Worm (Caenorhabditis elegans) whole organism, L4 larva: ENCODE data around the gene C45G9.4.

Source experiments
- F26F4.8 ChIP-seq: fragments of 200-800 bp; sonication (Bioruptor generic); conservative IDR thresholded peaks from 2 replicates; pipeline ENCODE4 v1.3.6; 2022; ENCODE audit warnings: missing genetic modification characterization, missing compliant biosample characterization
- F44E2.7 ChIP-seq: fragments of 200-800 bp; sonication (Bioruptor generic); IDR thresholded peaks from 2 replicates; pipeline ENCODE4 v2.1.2; 2022; ENCODE audit warnings: missing genetic modification characterization, missing compliant biosample characterization
- F49E8.2 ChIP-seq: sonication (generic microtip); optimal IDR thresholded peaks from 2 replicates; lab custom pipeline; 2016; ENCODE audit warnings: missing compliant biosample characterization, mild to moderate bottlenecking, missing genetic modification characterization, borderline replicate concordance
- R02D3.7 ChIP-seq: fragments of 150-350 bp; sonication (generic microtip); optimal IDR thresholded peaks from 3 replicates; lab custom pipeline; 2014; ENCODE audit warnings: missing biosample characterization, missing genetic modification characterization
- T26A8.4 ChIP-seq: fragments of 200-800 bp; sonication (Bioruptor generic); IDR thresholded peaks from 2 replicates; pipeline ENCODE4 v1.3.6; 2022; ENCODE audit warnings: missing genetic modification characterization, missing compliant biosample characterization
- Y105C5A.15 ChIP-seq: fragments of 200-800 bp; sonication (Bioruptor generic); IDR thresholded peaks from 2 replicates; pipeline ENCODE4 v1.3.6; 2022; ENCODE audit warnings: missing genetic modification characterization, missing compliant biosample characterization
- Y75B8A.6 ChIP-seq: fragments of 200-800 bp; sonication (Bioruptor generic); IDR thresholded peaks from 2 replicates; pipeline ENCODE4 v1.3.6; 2022; ENCODE audit warnings: missing genetic modification reagents, missing genetic modification characterization, missing compliant biosample characterization
- ZK546.5 ChIP-seq, 2 experiments: sonication (generic microtip); optimal IDR thresholded peaks; 2 replicates each; lab custom pipeline; 2017; ENCODE audit warnings: missing biosample characterization in 2 of 2, missing genetic modification characterization in 2 of 2
- aha-1 ChIP-seq: fragments of 150-350 bp; peaks from one replicate; lab custom pipeline; 2014; ENCODE audit warnings: missing biosample characterization, missing genetic modification characterization
- aly-2 ChIP-seq: sonication (generic microtip); optimal IDR thresholded peaks from 2 replicates; lab custom pipeline; 2018; ENCODE audit warnings: missing biosample characterization, missing genetic modification characterization
- ama-1 ChIP-seq: fragments of 150-350 bp; optimal IDR thresholded peaks from 2 replicates; lab custom pipeline; 2014; ENCODE audit warnings: inconsistent platforms, mixed read lengths
- arid-1 ChIP-seq: fragments of 200-800 bp; sonication (Bioruptor generic); conservative IDR thresholded peaks from 2 replicates; pipeline ENCODE4 v1.3.6; 2022; ENCODE audit warnings: missing genetic modification reagents, missing genetic modification characterization, missing compliant biosample characterization
- ceh-20 ChIP-seq: fragments of 200-800 bp; sonication (Bioruptor generic); IDR thresholded peaks from 2 replicates; pipeline ENCODE4 v1.3.6; 2022; ENCODE audit warnings: missing genetic modification reagents, missing genetic modification characterization, missing compliant biosample characterization
- ces-1 ChIP-seq: fragments of 150-350 bp; sonication (generic microtip); optimal IDR thresholded peaks from 4 replicates; lab custom pipeline; 2014; ENCODE audit warnings: missing biosample characterization, missing genetic modification reagents, missing genetic modification characterization
- ctbp-1 ChIP-seq: fragments of 200-800 bp; sonication (Bioruptor generic); IDR thresholded peaks from 2 replicates; pipeline ENCODE4 v1.3.6; 2022; ENCODE audit warnings: missing genetic modification reagents, missing genetic modification characterization, missing compliant biosample characterization
- daf-12 ChIP-seq: fragments of 150-350 bp; optimal IDR thresholded peaks from 2 replicates; lab custom pipeline; 2014; ENCODE audit warnings: missing biosample characterization, missing genetic modification reagents, missing genetic modification characterization
- dmd-6 ChIP-seq: fragments of 200-800 bp; sonication (Bioruptor generic); IDR thresholded peaks from 2 replicates; pipeline ENCODE4 v1.3.6; 2022; ENCODE audit warnings: missing genetic modification reagents, missing genetic modification characterization, missing compliant biosample characterization
- dmd-9 ChIP-seq: fragments of 200-800 bp; sonication (Bioruptor generic); IDR thresholded peaks from 2 replicates; pipeline ENCODE4 v1.3.6; 2022; ENCODE audit warnings: missing genetic modification reagents, missing genetic modification characterization, missing compliant biosample characterization
- duxl-1 ChIP-seq: sonication (generic microtip); optimal IDR thresholded peaks from 2 replicates; lab custom pipeline; 2016; ENCODE audit warnings: mild to moderate bottlenecking, missing genetic modification characterization, moderate library complexity, missing compliant biosample characterization; ENCODE audit not compliant: poor library complexity
- egl-43 ChIP-seq: fragments of 200-800 bp; sonication (Bioruptor generic); IDR thresholded peaks from 2 replicates; pipeline ENCODE4 v1.3.6; 2022; ENCODE audit warnings: missing genetic modification reagents, missing genetic modification characterization, missing compliant biosample characterization
- gei-8 ChIP-seq: fragments of 200-800 bp; sonication (Bioruptor generic); optimal IDR thresholded peaks from 2 replicates; lab custom pipeline; 2018; ENCODE audit warnings: mild to moderate bottlenecking, missing genetic modification characterization, missing compliant biosample characterization
- lim-7 ChIP-seq: fragments of 200-800 bp; sonication (Bioruptor generic); IDR thresholded peaks from 2 replicates; pipeline ENCODE4 v1.3.6; 2022; ENCODE audit warnings: missing genetic modification characterization, missing compliant biosample characterization
- lin-1 ChIP-seq: fragments of 200-800 bp; sonication (Bioruptor generic); IDR thresholded peaks from 2 replicates; pipeline ENCODE4 v1.3.6; 2022; ENCODE audit warnings: missing genetic modification reagents, missing genetic modification characterization, missing compliant biosample characterization
- lin-13 ChIP-seq: fragments of 150-350 bp; optimal IDR thresholded peaks from 2 replicates; lab custom pipeline; 2014; ENCODE audit warnings: missing biosample characterization, missing genetic modification reagents, missing genetic modification characterization
- lir-3 ChIP-seq: sonication (generic microtip); optimal IDR thresholded peaks from 2 replicates; lab custom pipeline; 2016; ENCODE audit warnings: mild to moderate bottlenecking, missing genetic modification characterization, missing compliant biosample characterization
- madf-5 ChIP-seq, 2 experiments: fragments of 200-800 bp; sonication (Bioruptor generic); IDR thresholded peaks; 2 replicates each; pipeline ENCODE4 v1.3.6; 2022; ENCODE audit warnings: missing compliant biosample characterization in 2 of 2, missing genetic modification characterization in 2 of 2
- mes-2 ChIP-seq: sonication (generic microtip); optimal IDR thresholded peaks from 2 replicates; lab custom pipeline; 2016; ENCODE audit warnings: missing genotype, mild to moderate bottlenecking, missing genetic modification characterization, missing compliant biosample characterization; ENCODE audit not compliant: poor library complexity, severe bottlenecking
- mxl-2 ChIP-seq: fragments of 200-800 bp; sonication (Bioruptor generic); conservative IDR thresholded peaks from 2 replicates; pipeline ENCODE4 v1.3.6; 2022; ENCODE audit warnings: missing genetic modification reagents, missing genetic modification characterization, missing compliant biosample characterization
- mxl-3 ChIP-seq: fragments of 200-800 bp; sonication (Bioruptor generic); optimal IDR thresholded peaks from 2 replicates; lab custom pipeline; 2018; ENCODE audit warnings: mild to moderate bottlenecking, missing genetic modification characterization, missing compliant biosample characterization
- nhr-10 ChIP-seq: fragments of 150-350 bp; optimal IDR thresholded peaks from 2 replicates; lab custom pipeline; 2014; ENCODE audit warnings: missing biosample characterization, missing genetic modification characterization
- nhr-102 ChIP-seq: sonication (generic microtip); optimal IDR thresholded peaks from 2 replicates; lab custom pipeline; 2016; ENCODE audit warnings: mild to moderate bottlenecking, missing genetic modification characterization, moderate library complexity, missing compliant biosample characterization
- nhr-111 ChIP-seq: fragments of 200-800 bp; sonication (Bioruptor generic); optimal IDR thresholded peaks from 2 replicates; lab custom pipeline; 2018; ENCODE audit warnings: mild to moderate bottlenecking, missing genetic modification characterization, missing compliant biosample characterization
- nhr-25 ChIP-seq: sonication (generic microtip); optimal IDR thresholded peaks from 2 replicates; lab custom pipeline; 2017; ENCODE audit warnings: missing genetic modification characterization, mild to moderate bottlenecking, missing compliant biosample characterization, antibody characterized with exemption, moderate library complexity, borderline replicate concordance; ENCODE audit not compliant: insufficient read depth
- nhr-48 ChIP-seq: sonication (generic microtip); optimal IDR thresholded peaks from 2 replicates; lab custom pipeline; 2016; ENCODE audit warnings: mild to moderate bottlenecking, missing genetic modification characterization, missing compliant biosample characterization
- nhr-6 ChIP-seq: fragments of 150-350 bp; optimal IDR thresholded peaks from 2 replicates; lab custom pipeline; 2014; ENCODE audit warnings: missing biosample characterization, missing genetic modification characterization
- nhr-76 ChIP-seq: fragments of 150-350 bp; optimal IDR thresholded peaks from 2 replicates; lab custom pipeline; 2014; ENCODE audit warnings: missing biosample characterization, missing genetic modification characterization
- pha-4 ChIP-seq, 2 experiments: fragments of 150-350 bp in 1 of 2; fragments of 200-800 bp in 1 of 2; sonication (Bioruptor generic) in 1 of 2; IDR thresholded peaks in 1 of 2; optimal IDR thresholded peaks in 1 of 2; 2 replicates each; pipeline versions ENCODE4 v1.3.6 to Lab custom; 2014 to 2022; ENCODE audit warnings: missing genetic modification characterization in 2 of 2, missing genetic modification reagents in 2 of 2, missing biosample characterization in 1 of 2, missing compliant biosample characterization in 1 of 2
- pqm-1 ChIP-seq: sonication (generic microtip); optimal IDR thresholded peaks from 2 replicates; lab custom pipeline; 2017; ENCODE audit warnings: missing biosample characterization, missing genetic modification characterization
- rbr-2 ChIP-seq: sonication (generic microtip); optimal IDR thresholded peaks from 2 replicates; lab custom pipeline; 2016; ENCODE audit warnings: missing genotype, missing genetic modification characterization, missing compliant biosample characterization
- saeg-2 ChIP-seq: fragments of 200-800 bp; sonication (Bioruptor generic); IDR thresholded peaks from 2 replicates; pipeline ENCODE4 v1.3.6; 2022; ENCODE audit warnings: missing genetic modification reagents, missing genetic modification characterization, missing compliant biosample characterization
- sdz-12 ChIP-seq: fragments of 200-800 bp; sonication (Bioruptor generic); optimal IDR thresholded peaks from 2 replicates; lab custom pipeline; 2018; ENCODE audit warnings: mild to moderate bottlenecking, missing genetic modification characterization, missing compliant biosample characterization
- skn-1 ChIP-seq: fragments of 150-350 bp; optimal IDR thresholded peaks from 2 replicates; lab custom pipeline; 2014; ENCODE audit warnings: missing biosample characterization, missing genetic modification characterization
- snpc-1.2 ChIP-seq: fragments of 200-800 bp; sonication (Bioruptor generic); IDR thresholded peaks from 2 replicates; pipeline ENCODE4 v1.3.6; 2022; ENCODE audit warnings: missing genetic modification reagents, missing genetic modification characterization, missing compliant biosample characterization
- spr-1 ChIP-seq: sonication (generic microtip); optimal IDR thresholded peaks from 2 replicates; lab custom pipeline; 2016; ENCODE audit warnings: mild to moderate bottlenecking, missing genetic modification characterization, missing compliant biosample characterization
- tra-1 ChIP-seq: fragments of 200-800 bp; sonication (Bioruptor generic); IDR thresholded peaks from 2 replicates; pipeline ENCODE4 v1.3.6; 2022; ENCODE audit warnings: missing genetic modification reagents, missing genetic modification characterization, missing compliant biosample characterization
- unc-130 ChIP-seq: sonication (generic microtip); optimal IDR thresholded peaks from 2 replicates; lab custom pipeline; 2016; ENCODE audit warnings: missing genetic modification reagents, missing genetic modification characterization, missing compliant biosample characterization
- vab-7 ChIP-seq: fragments of 200-800 bp; sonication (Bioruptor generic); IDR thresholded peaks from 2 replicates; pipeline ENCODE4 v1.3.6; 2022; ENCODE audit warnings: missing genetic modification reagents, missing genetic modification characterization, missing compliant biosample characterization
- zag-1 ChIP-seq: fragments of 150-350 bp; optimal IDR thresholded peaks from 2 replicates; lab custom pipeline; 2014; ENCODE audit warnings: missing biosample characterization, missing genetic modification characterization
- zfp-2 ChIP-seq: sonication (generic microtip); optimal IDR thresholded peaks from 2 replicates; lab custom pipeline; 2016; ENCODE audit warnings: mild to moderate bottlenecking, missing genetic modification characterization, missing compliant biosample characterization
- zfp-3 ChIP-seq: fragments of 200-800 bp; sonication (Bioruptor generic); conservative IDR thresholded peaks from 2 replicates; pipeline ENCODE4 v1.3.6; 2022; ENCODE audit warnings: missing genetic modification reagents, missing genetic modification characterization, missing compliant biosample characterization
- ztf-7 ChIP-seq: fragments of 150-350 bp; optimal IDR thresholded peaks from 2 replicates; lab custom pipeline; 2014; ENCODE audit warnings: missing biosample characterization, missing genetic modification characterization

C45G9.4 gene

DNA sequence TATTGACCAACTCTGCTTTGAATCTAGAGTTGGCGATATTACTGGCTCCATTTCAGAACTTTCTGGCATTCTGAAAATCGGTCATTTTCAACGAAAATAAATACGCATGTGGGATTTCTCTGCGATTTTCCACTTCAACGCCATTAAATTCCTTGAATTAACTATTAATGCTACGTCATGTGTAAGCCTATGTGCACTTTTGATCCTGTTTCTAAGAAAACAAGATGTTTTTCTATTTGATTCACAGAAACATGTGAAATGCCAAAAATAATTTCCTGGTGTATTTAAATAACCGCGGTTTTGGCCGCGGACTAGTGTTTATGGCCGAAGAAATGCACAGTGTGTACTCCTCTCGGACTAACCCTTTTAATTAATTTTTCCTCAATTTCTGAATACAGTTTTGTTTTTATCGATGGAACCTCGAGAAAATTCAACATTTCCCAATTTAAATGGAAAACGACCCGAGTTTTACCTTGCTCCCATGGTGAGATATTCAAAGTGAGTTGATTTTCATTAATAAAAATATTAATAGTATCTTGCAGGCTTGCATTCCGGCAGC, 6.2 kb downstream of the C45G9.4 start, which contains the start of the genes C45G9.11 and C45G9.2 (continued):
- TF ChIP-seq ZK546.5 (tag; optimal IDR thresholded peaks at IDR 0.05; lab: Kevin White, UChicago) (no peak), F44E2.7 (GFP tag; lab: Robert Waterston, UW) (no peak), ctbp-1 (GFP tag; lab: Robert Waterston, UW) (0 out of 2 replicates have a peak, but pooled peaks have one; percentile 12), dmd-6 (GFP tag; lab: Robert Waterston, UW) (peak; percentile 54; the same call in 1 of the 2 replicates), mxl-2 (no peak), ama-1 (lab: Kevin White, UChicago) (no peak), spr-1 (no peak), aha-1 (tag; lab: Kevin White, UChicago) (no peak), nhr-111 (GFP tag; lab: Kevin White, UChicago) (no peak), duxl-1 (tag; lab: Kevin White, UChicago) (peak; percentile 35), ztf-7 (peak; percentile 24), pqm-1 (tag; lab: Kevin White, UChicago) (no peak), arid-1 (GFP tag; lab: Robert Waterston, UW) (no peak), lin-1 (GFP tag; lab: Robert Waterston, UW) (no peak), rbr-2 (tag; lab: Kevin White, UChicago) (peak; percentile 49), Y105C5A.15 (no peak), saeg-2 (GFP tag; lab: Robert Waterston, UW) (no peak), nhr-6 (tag; lab: Kevin White, UChicago) (peak; percentile 46), nhr-76 (tag; lab: Kevin White, UChicago) (no peak), daf-12 (no peak), lin-13 (GFP tag; lab: Kevin White, UChicago) (peak; percentile 18), zfp-2 (no peak), lim-7 (GFP tag; lab: Robert Waterston, UW) (no peak), tra-1 (GFP tag; lab: Robert Waterston, UW) (no peak), vab-7 (GFP tag; lab: Robert Waterston, UW) (no peak), nhr-25 (tag; lab: Kevin White, UChicago) (no peak), ces-1 (GFP tag; lab: Kevin White, UChicago) (no peak), snpc-1.2 (GFP tag; lab: Robert Waterston, UW) (no peak), egl-43 (no peak), gei-8 (GFP tag; lab: Kevin White, UChicago) (no peak), mes-2 (tag; lab: Kevin White, UChicago) (peak; percentile 99), mxl-3 (GFP tag; lab: Kevin White, UChicago) (no peak), zag-1 (no peak), nhr-10 (tag; lab: Kevin White, UChicago) (no peak), F49E8.2 (tag; lab: Kevin White, UChicago) (no peak), unc-130 (GFP tag; lab: Kevin White, UChicago) (peak; percentile 78), nhr-48 (no peak), skn-1 (no peak), zfp-3 (GFP tag; lab: Robert Waterston, UW) (0 out of 2 replicates have a peak, but pooled peaks have one; percentile 13), R02D3.7 (tag; lab: Kevin White, UChicago) (no peak), aly-2 (no peak), nhr-102 (tag; lab: Kevin White, UChicago) (no peak), T26A8.4 (GFP tag; lab: Robert Waterston, UW) (no peak), sdz-12 (GFP tag; lab: Kevin White, UChicago) (no peak), pha-4 (GFP tag; IDR thresholded peaks at IDR 0.05; lab: Robert Waterston, UW) (no peak), pha-4 (tag; optimal IDR thresholded peaks at IDR 0.05; lab: Kevin White, UChicago) (no peak), dmd-9 (peak; percentile 84), F26F4.8 (GFP tag; lab: Robert Waterston, UW) (no peak), lir-3 (tag; lab: Kevin White, UChicago) (no peak), Y75B8A.6 (no peak), madf-5 (GFP tag; IDR thresholded peaks at IDR 0.05; lab: Robert Waterston, UW) (no peak), ceh-20 (GFP tag; lab: Robert Waterston, UW) (no peak)
